Worm (Caenorhabditis elegans): ENCODE data around the gene mpst-1.

ce11 chrV:11862817-11863216 is 36.0 kb upstream of the mpst-1 start, which contains the start of gene R13H4.6:
- TF ChIP-seq skn-1 (tag; optimal IDR thresholded peaks at IDR 0.05) (no peak), ama-1 (optimal IDR thresholded peaks at IDR 0.05) (no peak)
